Worm (Caenorhabditis elegans): ENCODE data around the gene syx-16.

ce11 chrIII:5210269-5210668, 1.4 kb upstream of the syx-16 start:
- TF ChIP-seq unc-55 (GFP tag; optimal IDR thresholded peaks at IDR 0.05) (no peak), skn-1 (tag; optimal IDR thresholded peaks at IDR 0.05) (no peak), unc-39 (tag; optimal IDR thresholded peaks at IDR 0.05) (no peak), nhr-12 (tag; optimal IDR thresholded peaks at IDR 0.05) (no peak)
